Worm (Caenorhabditis elegans) whole organism, L2 larva: ENCODE results near the gene frpr-11.

ENCODE experiments used
- C34F6.9 ChIP-seq: fragments of 150-350 bp; optimal IDR thresholded peaks from 2 replicates; lab custom pipeline; 2014; ENCODE audit warnings: missing biosample characterization, missing genetic modification characterization
- R02D3.7 ChIP-seq: fragments of 150-350 bp; optimal IDR thresholded peaks from 2 replicates; lab custom pipeline; 2014; ENCODE audit warnings: missing biosample characterization, missing genetic modification characterization
- Y55F3AM.14 ChIP-seq: fragments of 200-800 bp; sonication (Bioruptor generic); optimal IDR thresholded peaks from 2 replicates; lab custom pipeline; 2018; ENCODE audit warnings: mild to moderate bottlenecking, missing genetic modification characterization, missing compliant biosample characterization
- ZK546.5 ChIP-seq: sonication (generic microtip); optimal IDR thresholded peaks from 2 replicates; lab custom pipeline; 2017; ENCODE audit warnings: missing biosample characterization, missing genetic modification characterization
- alr-1 ChIP-seq: fragments of 150-350 bp; optimal IDR thresholded peaks from 2 replicates; lab custom pipeline; 2014; ENCODE audit warnings: missing biosample characterization, missing genetic modification characterization
- aly-2 ChIP-seq: fragments of 150-350 bp; optimal IDR thresholded peaks from 2 replicates; lab custom pipeline; 2014; ENCODE audit warnings: missing biosample characterization, missing genetic modification characterization
- ama-1 ChIP-seq: fragments of 150-350 bp; optimal IDR thresholded peaks from 2 replicates; lab custom pipeline; 2018; ENCODE audit warnings: inconsistent platforms
- blmp-1 ChIP-seq: sonication (generic microtip); optimal IDR thresholded peaks from 2 replicates; lab custom pipeline; 2017; ENCODE audit warnings: missing genetic modification characterization, mild to moderate bottlenecking, missing compliant biosample characterization, antibody characterized with exemption, moderate library complexity; ENCODE audit not compliant: insufficient read depth
- ceh-16 ChIP-seq: fragments of 150-350 bp; optimal IDR thresholded peaks from 2 replicates; lab custom pipeline; 2014; ENCODE audit warnings: missing biosample characterization, missing genetic modification characterization
- ceh-82 ChIP-seq: fragments of 150-350 bp; optimal IDR thresholded peaks from 2 replicates; lab custom pipeline; 2014; ENCODE audit warnings: missing biosample characterization, missing genetic modification characterization
- crh-2 ChIP-seq: sonication (generic microtip); optimal IDR thresholded peaks from 2 replicates; lab custom pipeline; 2017; ENCODE audit warnings: missing biosample characterization, missing genetic modification characterization
- dmd-4 ChIP-seq: sonication (generic microtip); optimal IDR thresholded peaks from 2 replicates; lab custom pipeline; 2017; ENCODE audit warnings: missing biosample characterization, missing genetic modification characterization
- egl-27 ChIP-seq: sonication (generic microtip); optimal IDR thresholded peaks from 3 replicates; lab custom pipeline; 2017; ENCODE audit warnings: missing biosample characterization, missing genetic modification reagents, missing genetic modification characterization
- elt-1 ChIP-seq: fragments of 150-350 bp; optimal IDR thresholded peaks from 2 replicates; lab custom pipeline; 2014; ENCODE audit warnings: missing biosample characterization, missing genetic modification characterization
- elt-3 ChIP-seq: sonication (generic microtip); optimal IDR thresholded peaks from 2 replicates; lab custom pipeline; 2017; ENCODE audit warnings: missing biosample characterization, missing genetic modification characterization
- fos-1 ChIP-seq: fragments of 150-350 bp; optimal IDR thresholded peaks from 2 replicates; lab custom pipeline; 2014; ENCODE audit warnings: missing biosample characterization, missing genetic modification characterization
- gmeb-1 ChIP-seq: fragments of 150-350 bp; optimal IDR thresholded peaks from 2 replicates; lab custom pipeline; 2014; ENCODE audit warnings: missing biosample characterization, missing genetic modification characterization
- lin-11 ChIP-seq: fragments of 150-350 bp; sonication (generic microtip); optimal IDR thresholded peaks from 2 replicates; lab custom pipeline; 2014; ENCODE audit warnings: missing biosample characterization, missing genetic modification characterization, inconsistent platforms, mixed read lengths
- lin-13 ChIP-seq: fragments of 150-350 bp; optimal IDR thresholded peaks from 2 replicates; lab custom pipeline; 2014; ENCODE audit warnings: missing biosample characterization, missing genetic modification reagents, missing genetic modification characterization
- lin-39 ChIP-seq: fragments of 150-350 bp; optimal IDR thresholded peaks from 2 replicates; lab custom pipeline; 2014; ENCODE audit warnings: missing biosample characterization, missing genetic modification reagents, missing genetic modification characterization
- mab-5 ChIP-seq: fragments of 150-350 bp; optimal IDR thresholded peaks from 2 replicates; lab custom pipeline; 2014; ENCODE audit warnings: missing biosample characterization, missing genetic modification characterization
- mbf-1 ChIP-seq: sonication (generic microtip); optimal IDR thresholded peaks from 2 replicates; lab custom pipeline; 2017; ENCODE audit warnings: missing biosample characterization, missing genetic modification characterization
- mdl-1 ChIP-seq, 2 experiments: fragments of 150-350 bp in 1 of 2; sonication (generic microtip) in 1 of 2; optimal IDR thresholded peaks; 2 replicates each; lab custom pipeline; 2017; ENCODE audit warnings: missing biosample characterization in 2 of 2, missing genetic modification characterization in 2 of 2
- nhr-10 ChIP-seq: sonication (generic microtip); optimal IDR thresholded peaks from 2 replicates; lab custom pipeline; 2017; ENCODE audit warnings: missing biosample characterization, missing genetic modification characterization
- nhr-129 ChIP-seq: fragments of 150-350 bp; optimal IDR thresholded peaks from 2 replicates; lab custom pipeline; 2014; ENCODE audit warnings: missing biosample characterization, missing genetic modification characterization
- nhr-21 ChIP-seq: fragments of 150-350 bp; optimal IDR thresholded peaks from 2 replicates; lab custom pipeline; 2014; ENCODE audit warnings: missing biosample characterization, missing genetic modification characterization
- nhr-23 ChIP-seq: fragments of 150-350 bp; optimal IDR thresholded peaks from 2 replicates; lab custom pipeline; 2014; ENCODE audit warnings: missing biosample characterization, missing genetic modification reagents, missing genetic modification characterization
- nhr-237 ChIP-seq: fragments of 150-350 bp; optimal IDR thresholded peaks from 2 replicates; lab custom pipeline; 2014; ENCODE audit warnings: missing biosample characterization, missing genetic modification characterization
- nhr-25 ChIP-seq: fragments of 150-350 bp; sonication (generic microtip); optimal IDR thresholded peaks from 3 replicates; lab custom pipeline; 2014; ENCODE audit warnings: missing biosample characterization, missing genetic modification characterization
- nhr-6 ChIP-seq: fragments of 150-350 bp; optimal IDR thresholded peaks from 2 replicates; lab custom pipeline; 2014; ENCODE audit warnings: missing biosample characterization, missing genetic modification characterization
- nhr-77 ChIP-seq: fragments of 150-350 bp; optimal IDR thresholded peaks from 2 replicates; lab custom pipeline; 2014; ENCODE audit warnings: missing biosample characterization, missing genetic modification characterization
- peb-1 ChIP-seq: fragments of 150-350 bp; optimal IDR thresholded peaks from 2 replicates; lab custom pipeline; 2014; ENCODE audit warnings: missing biosample characterization, missing genetic modification characterization
- sma-3 ChIP-seq: sonication (generic microtip); optimal IDR thresholded peaks from 2 replicates; lab custom pipeline; 2016; ENCODE audit warnings: missing genetic modification reagents, missing genetic modification characterization, missing compliant biosample characterization
- snpc-4 ChIP-seq: fragments of 150-350 bp; optimal IDR thresholded peaks from 2 replicates; lab custom pipeline; 2014; ENCODE audit warnings: missing biosample characterization, missing genetic modification characterization
- unc-39 ChIP-seq: fragments of 150-350 bp; optimal IDR thresholded peaks from 2 replicates; lab custom pipeline; 2014; ENCODE audit warnings: missing biosample characterization, missing genetic modification characterization
- unc-55 ChIP-seq: fragments of 150-350 bp; sonication (generic microtip); optimal IDR thresholded peaks from 3 replicates; lab custom pipeline; 2014; ENCODE audit warnings: missing biosample characterization, missing genetic modification reagents, missing genetic modification characterization
- unc-62 ChIP-seq: fragments of 150-350 bp; optimal IDR thresholded peaks from 2 replicates; lab custom pipeline; 2014; ENCODE audit warnings: missing biosample characterization, missing genetic modification reagents, missing genetic modification characterization
- zag-1 ChIP-seq: fragments of 150-350 bp; optimal IDR thresholded peaks from 2 replicates; lab custom pipeline; 2014; ENCODE audit warnings: missing biosample characterization, missing genetic modification characterization
- ztf-11 ChIP-seq: sonication (generic microtip); optimal IDR thresholded peaks from 2 replicates; lab custom pipeline; 2017; ENCODE audit warnings: missing biosample characterization, missing genetic modification characterization

frpr-11 gene

ce11 chrV:8944481-8944880, 37.5 kb downstream of the frpr-11 start:
- TF ChIP-seq nhr-21 (no peak), C34F6.9 (no peak), Y55F3AM.14 (GFP tag; lab: Kevin White, UChicago) (no peak), unc-55 (GFP tag; lab: Kevin White, UChicago) (no peak), mbf-1 (no peak), zag-1 (no peak), sma-3 (GFP tag; lab: Kevin White, UChicago) (no peak), nhr-10 (tag; lab: Kevin White, UChicago) (no peak), elt-3 (no peak), aly-2 (no peak), ama-1 (no peak), nhr-25 (tag; lab: Kevin White, UChicago) (no peak)

ce11 chrV:8946142-8946541, 39.1 kb downstream of the frpr-11 start:
- TF ChIP-seq blmp-1 (tag; lab: Kevin White, UChicago): no peak
- no peak for TF ChIP-seq nhr-25 (tag; lab: Kevin White, UChicago)
- TF ChIP-seq nhr-21: no peak
- no peak for TF ChIP-seq ceh-16 (tag; lab: Kevin White, UChicago)
- TF ChIP-seq nhr-6: no peak
- TF ChIP-seq peb-1: no peak
- TF ChIP-seq Y55F3AM.14 (GFP tag; lab: Kevin White, UChicago): no peak
- no peak for TF ChIP-seq egl-27
- TF ChIP-seq nhr-77 (tag; lab: Kevin White, UChicago): no peak
- no peak for TF ChIP-seq lin-11 (tag; lab: Kevin White, UChicago)
- TF ChIP-seq R02D3.7 (tag; lab: Kevin White, UChicago): no peak
- TF ChIP-seq nhr-129: no peak
- TF ChIP-seq unc-55 (GFP tag; lab: Kevin White, UChicago): no peak
- TF ChIP-seq ztf-11 (tag; lab: Kevin White, UChicago): no peak

ce11 chrV:8947499-8947898, 40.5 kb downstream of the frpr-11 start, which contains the start of gene gck-1:
Gene gck-1 (plus strand): TSS chrV:8947799.
- TF ChIP-seq nhr-23 (tag; lab: Kevin White, UChicago) (no peak), nhr-237 (tag; lab: Kevin White, UChicago) (no peak), gmeb-1 (tag; lab: Kevin White, UChicago) (no peak), dmd-4 (no peak), mdl-1 (tag; optimal IDR thresholded peaks at IDR 0.05; lab: Kevin White, UChicago) (no peak), fos-1 (tag; lab: Kevin White, UChicago) (no peak), lin-13 (GFP tag; lab: Kevin White, UChicago) (no peak), crh-2 (tag; lab: Kevin White, UChicago) (no peak), lin-39 (tag; lab: Kevin White, UChicago) (no peak), unc-62 (GFP tag; lab: Kevin White, UChicago) (no peak), ceh-82 (tag; lab: Kevin White, UChicago) (no peak), ZK546.5 (tag; lab: Kevin White, UChicago) (no peak), ceh-16 (tag; lab: Kevin White, UChicago) (no peak), C34F6.9 (no peak), snpc-4 (no peak), elt-3 (no peak)

ce11 chrV:8948365-8948764, 41.4 kb downstream of the frpr-11 start:
- TF ChIP-seq nhr-10 (tag; lab: Kevin White, UChicago): no peak
- no peak for TF ChIP-seq lin-39 (tag; lab: Kevin White, UChicago)
- peak; percentile 66 for TF ChIP-seq fos-1 (tag; lab: Kevin White, UChicago)
- TF ChIP-seq elt-1: no peak

DNA sequence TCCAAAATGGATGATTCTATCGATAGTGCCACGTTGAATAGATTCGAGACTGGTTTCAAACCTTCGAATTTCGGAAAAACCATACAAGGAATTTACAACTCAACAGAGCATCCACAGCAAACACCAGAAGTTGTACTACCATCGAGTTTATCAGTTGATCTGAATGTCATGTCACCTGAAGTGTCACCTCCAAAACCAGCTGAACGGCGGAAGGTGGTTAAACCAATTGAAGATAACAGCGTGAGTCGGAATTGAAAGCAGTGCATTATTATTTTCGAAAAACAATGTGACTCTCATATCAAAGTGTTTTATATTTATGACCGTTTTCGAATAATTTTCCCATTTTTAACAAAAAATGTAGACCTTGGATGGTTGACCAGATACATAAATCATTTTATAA, 42.0 kb downstream of the frpr-11 start:
- TF ChIP-seq mbf-1 (no peak), Y55F3AM.14 (GFP tag; lab: Kevin White, UChicago) (no peak), lin-39 (tag; lab: Kevin White, UChicago) (no peak), egl-27 (no peak), mdl-1 (tag; optimal IDR thresholded peaks at IDR 0.05; lab: Kevin White, UChicago) (no peak), mab-5 (tag; lab: Kevin White, UChicago) (no peak), alr-1 (tag; lab: Kevin White, UChicago) (no peak), fos-1 (tag; lab: Kevin White, UChicago) (no peak), nhr-77 (tag; lab: Kevin White, UChicago) (no peak), ztf-11 (tag; lab: Kevin White, UChicago) (no peak), unc-39 (tag; lab: Kevin White, UChicago) (no peak), unc-62 (GFP tag; lab: Kevin White, UChicago) (no peak), gmeb-1 (tag; lab: Kevin White, UChicago) (no peak)
